Worm (Caenorhabditis elegans) whole organism, L2 larva: ENCODE results near the gene C06A1.6.

Experiments used
- C34F6.9 ChIP-seq: fragments of 150-350 bp; optimal IDR thresholded peaks from 2 replicates; lab custom pipeline; 2014; ENCODE audit warnings: missing biosample characterization, missing genetic modification characterization
- ama-1 ChIP-seq: fragments of 150-350 bp; optimal IDR thresholded peaks from 2 replicates; lab custom pipeline; 2018; ENCODE audit warnings: inconsistent platforms

ce11 chrII:10539232-10539631, 25.2 kb downstream of the C06A1.6 start, which contains the start of gene R166.3:
- TF ChIP-seq C34F6.9 (tag; lab: Kevin White, UChicago) (no peak), ama-1 (no peak)
